Worm (Caenorhabditis elegans) whole organism, early embryonic: ENCODE measurements around the gene ins-8.

Experiments used
- B0310.2 ChIP-seq: sonication (generic microtip); optimal IDR thresholded peaks from 2 replicates; lab custom pipeline; 2016; ENCODE audit warnings: mild to moderate bottlenecking, missing genetic modification characterization, missing compliant biosample characterization
- F13C5.2 ChIP-seq: sonication (generic microtip); optimal IDR thresholded peaks from 2 replicates; lab custom pipeline; 2017; ENCODE audit warnings: mild to moderate bottlenecking, missing genetic modification characterization, inconsistent platforms, missing compliant biosample characterization
- aly-1 ChIP-seq: sonication (generic microtip); optimal IDR thresholded peaks from 2 replicates; lab custom pipeline; 2016; ENCODE audit warnings: missing genetic modification characterization, missing compliant biosample characterization
- ama-1 ChIP-seq: fragments of 150-350 bp; optimal IDR thresholded peaks from 2 replicates; lab custom pipeline; 2014
- ceh-13 ChIP-seq: fragments of 200-800 bp; sonication (Bioruptor generic); optimal IDR thresholded peaks from 2 replicates; lab custom pipeline; 2018; ENCODE audit warnings: mild to moderate bottlenecking, missing genetic modification characterization, missing compliant biosample characterization
- ceh-36 ChIP-seq: sonication (generic microtip); optimal IDR thresholded peaks from 2 replicates; lab custom pipeline; 2016; ENCODE audit warnings: missing genetic modification characterization, inconsistent platforms, missing compliant biosample characterization
- ets-7 ChIP-seq: sonication (generic microtip); optimal IDR thresholded peaks from 2 replicates; lab custom pipeline; 2016; ENCODE audit warnings: missing genotype, missing genetic modification characterization, missing compliant biosample characterization
- flt-1 ChIP-seq: fragments of 200-800 bp; sonication (Bioruptor generic); IDR thresholded peaks from 2 replicates; pipeline ENCODE4 v1.3.6; 2022; ENCODE audit warnings: missing genetic modification characterization, missing compliant biosample characterization
- hmbx-1 ChIP-seq: sonication (generic microtip); optimal IDR thresholded peaks from 2 replicates; lab custom pipeline; 2016; ENCODE audit warnings: mild to moderate bottlenecking, missing genetic modification characterization, missing compliant biosample characterization
- hmg-4 ChIP-seq: fragments of 200-800 bp; sonication (Bioruptor generic); optimal IDR thresholded peaks from 2 replicates; lab custom pipeline; 2018; ENCODE audit warnings: mild to moderate bottlenecking, missing genetic modification characterization, missing compliant biosample characterization
- hnd-1 ChIP-seq: sonication (generic microtip); optimal IDR thresholded peaks from 2 replicates; lab custom pipeline; 2016; ENCODE audit warnings: missing genetic modification characterization, missing compliant biosample characterization
- pes-1 ChIP-seq: fragments of 200-800 bp; sonication (Bioruptor generic); IDR thresholded peaks from 2 replicates; pipeline ENCODE4 v1.3.6; 2022; ENCODE audit warnings: missing genetic modification reagents, missing genetic modification characterization, missing compliant biosample characterization
- scrt-1 ChIP-seq: fragments of 200-800 bp; sonication (Bioruptor generic); IDR thresholded peaks from 2 replicates; pipeline ENCODE4 v1.3.6; 2022; ENCODE audit warnings: missing genetic modification characterization, missing compliant biosample characterization
- sea-1 ChIP-seq: fragments of 200-800 bp; sonication (Bioruptor generic); conservative IDR thresholded peaks from 2 replicates; pipeline ENCODE4 v1.3.6; 2022; ENCODE audit warnings: missing genetic modification characterization, missing compliant biosample characterization
- tbx-11 ChIP-seq: fragments of 200-800 bp; sonication (Bioruptor generic); IDR thresholded peaks from 2 replicates; pipeline ENCODE4 v1.3.6; 2022; ENCODE audit warnings: missing genetic modification characterization, missing compliant biosample characterization
- tbx-37 ChIP-seq: fragments of 200-800 bp; sonication (Bioruptor generic); conservative IDR thresholded peaks from 2 replicates; pipeline ENCODE4 v1.3.6; 2022; ENCODE audit warnings: missing genetic modification reagents, missing genetic modification characterization, missing compliant biosample characterization
- tra-4 ChIP-seq: sonication (generic microtip); optimal IDR thresholded peaks from 2 replicates; lab custom pipeline; 2017; ENCODE audit warnings: missing genetic modification characterization, missing compliant biosample characterization

The ins-8 gene

ce11 chrIV:9643188-9643587, 37.6 kb downstream of the ins-8 start, which contains the start of gene degl-2:
degl-2 (plus strand) TSS chrIV:9643488.
- TF ChIP-seq ceh-13 (GFP tag; lab: Kevin White, UChicago) (no peak), B0310.2 (tag; lab: Kevin White, UChicago) (no peak), F13C5.2 (tag; lab: Kevin White, UChicago) (no peak), tbx-11 (GFP tag; lab: Robert Waterston, UW) (no peak), ama-1 (lab: Kevin White, UChicago) (no peak), ets-7 (tag; lab: Kevin White, UChicago) (no peak), hmg-4 (no peak)

ce11 chrIV:9641925-9642324, 38.8 kb downstream of the ins-8 start, which contains the start of gene del-2:
del-2 (minus strand) TSS chrIV:9642025.
- TF ChIP-seq scrt-1 (GFP tag; lab: Robert Waterston, UW) = no peak
- TF ChIP-seq F13C5.2 (tag; lab: Kevin White, UChicago) = no peak
- TF ChIP-seq pes-1 (GFP tag; lab: Robert Waterston, UW) = no peak
- no peak for TF ChIP-seq ceh-36 (tag; lab: Kevin White, UChicago)
- no peak for TF ChIP-seq B0310.2 (tag; lab: Kevin White, UChicago)
- no peak for TF ChIP-seq ceh-13 (GFP tag; lab: Kevin White, UChicago)
- no peak for TF ChIP-seq ets-7 (tag; lab: Kevin White, UChicago)
- no peak for TF ChIP-seq tra-4 (tag; lab: Kevin White, UChicago)
- TF ChIP-seq tbx-37 (GFP tag; lab: Robert Waterston, UW) = no peak
- TF ChIP-seq hmbx-1 (tag; lab: Kevin White, UChicago) = no peak
- no peak for TF ChIP-seq ama-1 (lab: Kevin White, UChicago)
- TF ChIP-seq sea-1 (GFP tag; lab: Robert Waterston, UW) = no peak
- TF ChIP-seq aly-1 (tag; lab: Kevin White, UChicago) = no peak
- no peak for TF ChIP-seq flt-1 (GFP tag; lab: Robert Waterston, UW)
- no peak for TF ChIP-seq hnd-1
- TF ChIP-seq hmg-4 = no peak
- no peak for TF ChIP-seq tbx-11 (GFP tag; lab: Robert Waterston, UW)

- TF ChIP-seq tra-4 (tag; lab: Kevin White, UChicago) (no peak), sea-1 (GFP tag; lab: Robert Waterston, UW) (no peak), aly-1 (tag; lab: Kevin White, UChicago) (no peak), tbx-37 (GFP tag; lab: Robert Waterston, UW) (no peak), ama-1 (lab: Kevin White, UChicago) (no peak), pes-1 (GFP tag; lab: Robert Waterston, UW) (no peak)
Measured at ce11 chrIV:9634848-9635247, 45.9 kb downstream of the ins-8 start, which contains the start of gene mca-1. mca-1 (minus strand) TSS chrIV:9634948.

ce11 chrIV:9633889-9634288, 46.9 kb downstream of the ins-8 start:
- no peak for TF ChIP-seq ama-1 (lab: Kevin White, UChicago)
- TF ChIP-seq pes-1 (GFP tag; lab: Robert Waterston, UW) = no peak
- TF ChIP-seq B0310.2 (tag; lab: Kevin White, UChicago) = no peak
- no peak for TF ChIP-seq tra-4 (tag; lab: Kevin White, UChicago)
- TF ChIP-seq flt-1 (GFP tag; lab: Robert Waterston, UW) = no peak
- TF ChIP-seq sea-1 (GFP tag; lab: Robert Waterston, UW) = no peak
- TF ChIP-seq F13C5.2 (tag; lab: Kevin White, UChicago) = no peak
- no peak for TF ChIP-seq aly-1 (tag; lab: Kevin White, UChicago)
- no peak for TF ChIP-seq hnd-1
- TF ChIP-seq hmbx-1 (tag; lab: Kevin White, UChicago) = no peak
- no peak for TF ChIP-seq scrt-1 (GFP tag; lab: Robert Waterston, UW)
- TF ChIP-seq tbx-11 (GFP tag; lab: Robert Waterston, UW) = no peak
- no peak for TF ChIP-seq tbx-37 (GFP tag; lab: Robert Waterston, UW)
- TF ChIP-seq hmg-4 = no peak
- no peak for TF ChIP-seq ets-7 (tag; lab: Kevin White, UChicago)
- no peak for TF ChIP-seq ceh-36 (tag; lab: Kevin White, UChicago)
- TF ChIP-seq ceh-13 (GFP tag; lab: Kevin White, UChicago) = no peak

- no peak for TF ChIP-seq hmbx-1 (tag; lab: Kevin White, UChicago)
- TF ChIP-seq aly-1 (tag; lab: Kevin White, UChicago) = no peak
- no peak for TF ChIP-seq ceh-13 (GFP tag; lab: Kevin White, UChicago)
- TF ChIP-seq pes-1 (GFP tag; lab: Robert Waterston, UW) = no peak
- TF ChIP-seq tbx-11 (GFP tag; lab: Robert Waterston, UW) = no peak
Measured at ce11 chrIV:9632966-9633494, 47.7 kb downstream of the ins-8 start.

ce11 chrIV:9632094-9632493, 48.6 kb downstream of the ins-8 start:
- no peak for TF ChIP-seq B0310.2 (tag; lab: Kevin White, UChicago)
- no peak for TF ChIP-seq hmg-4
- no peak for TF ChIP-seq ceh-13 (GFP tag; lab: Kevin White, UChicago)
- no peak for TF ChIP-seq pes-1 (GFP tag; lab: Robert Waterston, UW)
- TF ChIP-seq ets-7 (tag; lab: Kevin White, UChicago) = no peak
- TF ChIP-seq sea-1 (GFP tag; lab: Robert Waterston, UW) = no peak
- no peak for TF ChIP-seq tbx-37 (GFP tag; lab: Robert Waterston, UW)
- TF ChIP-seq flt-1 (GFP tag; lab: Robert Waterston, UW) = no peak
- TF ChIP-seq aly-1 (tag; lab: Kevin White, UChicago) = no peak
- TF ChIP-seq tbx-11 (GFP tag; lab: Robert Waterston, UW) = no peak
- TF ChIP-seq F13C5.2 (tag; lab: Kevin White, UChicago) = no peak
- TF ChIP-seq tra-4 (tag; lab: Kevin White, UChicago) = no peak
- no peak for TF ChIP-seq scrt-1 (GFP tag; lab: Robert Waterston, UW)
- TF ChIP-seq hnd-1 = no peak
- TF ChIP-seq hmbx-1 (tag; lab: Kevin White, UChicago) = no peak
- no peak for TF ChIP-seq ama-1 (lab: Kevin White, UChicago)
- no peak for TF ChIP-seq ceh-36 (tag; lab: Kevin White, UChicago)

ce11 chrIV:9631579-9631978, 49.2 kb downstream of the ins-8 start:
- TF ChIP-seq B0310.2 (tag; lab: Kevin White, UChicago) (no peak), ets-7 (tag; lab: Kevin White, UChicago) (no peak), ama-1 (lab: Kevin White, UChicago) (no peak), aly-1 (tag; lab: Kevin White, UChicago) (no peak), scrt-1 (GFP tag; lab: Robert Waterston, UW) (no peak), tra-4 (tag; lab: Kevin White, UChicago) (no peak), ceh-36 (tag; lab: Kevin White, UChicago) (no peak), hmbx-1 (tag; lab: Kevin White, UChicago) (no peak), F13C5.2 (tag; lab: Kevin White, UChicago) (no peak), hnd-1 (no peak), hmg-4 (no peak), pes-1 (GFP tag; lab: Robert Waterston, UW) (no peak), sea-1 (GFP tag; lab: Robert Waterston, UW) (no peak), ceh-13 (GFP tag; lab: Kevin White, UChicago) (no peak)
